Fruit fly (Drosophila melanogaster): ENCODE results near the gene Xport-A.
A peak's percentile ranks its signal among the peaks of the same experiment; 100 is the strongest.

The Xport-A gene

dm6 chr3R:19892046-19892445 lies 23.2 kb downstream of the Xport-A start (continued):
- TF ChIP-seq Mes4 (GFP tag; optimal IDR thresholded peaks at IDR 0.05) (no peak), CG4360 (GFP tag; IDR thresholded peaks at IDR 0.05) (0 out of 2 replicates have a peak, but pooled peaks have one; percentile 33), CG15514 (GFP tag; optimal IDR thresholded peaks at IDR 0.05) (no peak), kay (GFP tag; optimal IDR thresholded peaks at IDR 0.05) (peak; percentile 17), CG2120 (GFP tag; optimal IDR thresholded peaks at IDR 0.05) (peak; percentile 55), CHES-1-like (GFP tag; optimal IDR thresholded peaks at IDR 0.05) (peak; percentile 40), cg (GFP tag; optimal IDR thresholded peaks at IDR 0.05) (no peak), chinmo (GFP tag; IDR thresholded peaks at IDR 0.05; ENCODE audit: partially characterized antibody) (no peak), row (GFP tag; IDR thresholded peaks at IDR 0.05) (peak; percentile 92), lab (GFP tag; optimal IDR thresholded peaks at IDR 0.05) (peak; percentile 70), Ssrp (tag; optimal IDR thresholded peaks at IDR 0.05) (peak; percentile 61), dan (GFP tag; IDR thresholded peaks at IDR 0.05) (no peak), CG13296 (GFP tag; optimal IDR thresholded peaks at IDR 0.05) (peak; percentile 62), CG16779 (GFP tag; IDR thresholded peaks at IDR 0.05) (no peak), crc (GFP tag; optimal IDR thresholded peaks at IDR 0.05) (peak; percentile 51), chm (GFP tag; IDR thresholded peaks at IDR 0.05) (peak; percentile 75), HmgZ (tag; optimal IDR thresholded peaks at IDR 0.05) (peak; percentile 22), NC2α (GFP tag; optimal IDR thresholded peaks at IDR 0.05) (peak; percentile 37), al (GFP tag; IDR thresholded peaks at IDR 0.05) (peak; percentile 76), Dbx (GFP tag; IDR thresholded peaks at IDR 0.05) (peak; percentile 66; the same call in 1 of the 3 replicates), sug (tag; optimal IDR thresholded peaks at IDR 0.05) (peak; percentile 58), CG6175 (GFP tag; IDR thresholded peaks at IDR 0.05) (peak; percentile 11; the same call in 1 of the 3 replicates), CG6254 (GFP tag; optimal IDR thresholded peaks at IDR 0.05) (peak; percentile 53), CG1647 (GFP tag; optimal IDR thresholded peaks at IDR 0.05) (peak; percentile 8), CG12391 (tag; optimal IDR thresholded peaks at IDR 0.05) (peak; percentile 65), E2f2 (GFP tag; IDR thresholded peaks at IDR 0.05) (peak; percentile 43; the same call in 1 of the 2 replicates), jumu (GFP tag; optimal IDR thresholded peaks at IDR 0.05) (peak; percentile 80), prd (optimal IDR thresholded peaks at IDR 0.05) (no peak), prd (GFP tag; IDR thresholded peaks at IDR 0.05) (peak; percentile 84), Hr39 (optimal IDR thresholded peaks at IDR 0.05) (no peak), CG4424 (GFP tag; optimal IDR thresholded peaks at IDR 0.05) (peak; percentile 71), Deaf1 (tag; optimal IDR thresholded peaks at IDR 0.05) (peak; percentile 55), Sry-δ (GFP tag; optimal IDR thresholded peaks at IDR 0.05) (peak; percentile 20), disco-r (GFP tag; optimal IDR thresholded peaks at IDR 0.05) (peak; percentile 30), CG4707 (GFP tag; optimal IDR thresholded peaks at IDR 0.05) (peak; percentile 46), CG7745 (tag; optimal IDR thresholded peaks at IDR 0.05) (no peak), CG3163 (GFP tag; optimal IDR thresholded peaks at IDR 0.05) (peak; percentile 25), GATAe (GFP tag; conservative IDR thresholded peaks at IDR 0.05) (0 out of 2 replicates have a peak, but pooled peaks have one; percentile 27), caup (GFP tag; optimal IDR thresholded peaks at IDR 0.05; ENCODE audit: severe bottlenecking) (peak; percentile 54), ro (GFP tag; IDR thresholded peaks at IDR 0.05) (peak; percentile 32; the same call in 1 of the 2 replicates), ham (GFP tag; IDR thresholded peaks at IDR 0.05) (no peak), CG6791 (GFP tag; IDR thresholded peaks at IDR 0.05; ENCODE audit: partially characterized antibody) (no peak), B-H2 (GFP tag; optimal IDR thresholded peaks at IDR 0.05) (peak; percentile 32), CG10654 (GFP tag; optimal IDR thresholded peaks at IDR 0.05) (peak; percentile 59), unc-4 (GFP tag; IDR thresholded peaks at IDR 0.05; ENCODE audit: partially characterized antibody) (no peak), CG17361 (GFP tag; IDR thresholded peaks at IDR 0.05) (peak; percentile 84), CG2678 (tag; optimal IDR thresholded peaks at IDR 0.05) (no peak), pnt (GFP tag; optimal IDR thresholded peaks at IDR 0.05) (peak; percentile 69), CG9932 (GFP tag; IDR thresholded peaks at IDR 0.05) (peak; percentile 78), gce (GFP tag; IDR thresholded peaks at IDR 0.05) (peak; percentile 69; the same call in 2 of the 3 replicates), Eip74EF (GFP tag; optimal IDR thresholded peaks at IDR 0.05) (peak in 1 of 2 experiments; percentile 63)

All from whole organism, embryonic.